Fruit fly (Drosophila melanogaster) whole organism, wandering third instar larva: Measurements from ENCODE around the gene CG31729.

ENCODE experiments used
- Abd-B ChIP-seq: fragments of >200 bp; optimal IDR thresholded peaks from 2 replicates; lab custom pipeline; 2017; ENCODE audit warnings: missing biosample characterization, missing genetic modification characterization
- CG32264 ChIP-seq: fragments of 200-800 bp; sonication (Bioruptor generic); optimal IDR thresholded peaks from 2 replicates; lab custom pipeline; 2016; ENCODE audit warnings: missing biosample characterization, missing genetic modification characterization
- CG9705 ChIP-seq: fragments of 200-800 bp; sonication (Bioruptor generic); optimal IDR thresholded peaks from 2 replicates; lab custom pipeline; 2018; ENCODE audit warnings: missing biosample characterization, mild to moderate bottlenecking, missing genetic modification characterization
- CrebA ChIP-seq: fragments of 200-800 bp; sonication (Bioruptor generic); optimal IDR thresholded peaks from 2 replicates; lab custom pipeline; 2016; ENCODE audit warnings: missing biosample characterization, mild to moderate bottlenecking, missing genetic modification characterization, borderline replicate concordance
- Dfd ChIP-seq: fragments of >200 bp; optimal IDR thresholded peaks from 2 replicates; lab custom pipeline; 2017; ENCODE audit warnings: missing biosample characterization, missing genetic modification characterization
- Dif ChIP-seq: fragments of 200-275, 200-300 bp; sonication (Bioruptor generic); optimal IDR thresholded peaks from 2 replicates; lab custom pipeline; 2018; ENCODE audit warnings: missing biosample characterization, missing genetic modification characterization; ENCODE audit not compliant: partially characterized antibody
- GATAd ChIP-seq: sonication (Bioruptor generic); optimal IDR thresholded peaks from 2 replicates; lab custom pipeline; 2016; ENCODE audit warnings: missing biosample characterization, missing genetic modification characterization
- HLH106 ChIP-seq: fragments of 200-800 bp; optimal IDR thresholded peaks from 3 replicates; lab custom pipeline; 2019; ENCODE audit warnings: missing biosample characterization, mild to moderate bottlenecking, missing genetic modification characterization, moderate library complexity
- Hnf4 ChIP-seq: fragments of 200-800 bp; sonication (Bioruptor generic); optimal IDR thresholded peaks from 2 replicates; lab custom pipeline; 2016; ENCODE audit warnings: missing biosample characterization, mild to moderate bottlenecking, missing genetic modification characterization
- Hr78 ChIP-seq: fragments of >200 bp; optimal IDR thresholded peaks from 2 replicates; lab custom pipeline; 2017; ENCODE audit warnings: missing biosample characterization, missing genetic modification characterization
- Jra ChIP-seq: sonication (Bioruptor generic); optimal IDR thresholded peaks from 2 replicates; lab custom pipeline; 2016; ENCODE audit warnings: missing biosample characterization, missing genetic modification characterization
- Mio ChIP-seq: sonication (Bioruptor generic); optimal IDR thresholded peaks from 2 replicates; lab custom pipeline; 2016; ENCODE audit warnings: missing biosample characterization, missing genetic modification characterization
- N ChIP-seq: fragments of >200 bp; optimal IDR thresholded peaks from 2 replicates; lab custom pipeline; 2018; ENCODE audit warnings: missing biosample characterization, missing external identifiers, missing genetic modification characterization
- OdsH ChIP-seq: fragments of 200-800 bp; sonication (Bioruptor generic); optimal IDR thresholded peaks from 2 replicates; lab custom pipeline; 2016; ENCODE audit warnings: missing biosample characterization, mild to moderate bottlenecking, missing genetic modification characterization
- Rel ChIP-seq, 2 experiments: fragments of 200-800 bp; sonication (Bioruptor generic) in 1 of 2; optimal IDR thresholded peaks; 2 replicates in 1 of 2; 3 replicates in 1 of 2; lab custom pipeline; 2016 to 2019; ENCODE audit warnings: mild to moderate bottlenecking in 2 of 2, missing biosample characterization in 2 of 2, missing genetic modification characterization in 2 of 2, moderate library complexity in 1 of 2
- Sp1 ChIP-seq: fragments of 200-800 bp; sonication (Bioruptor generic); optimal IDR thresholded peaks from 3 replicates; lab custom pipeline; 2019; ENCODE audit warnings: missing biosample characterization, mild to moderate bottlenecking, missing genetic modification characterization, moderate library complexity
- Vsx2 ChIP-seq: fragments of 200-300, 225-300 bp; sonication (Bioruptor generic); optimal IDR thresholded peaks from 2 replicates; lab custom pipeline; 2018; ENCODE audit warnings: missing biosample characterization, missing genetic modification characterization; ENCODE audit not compliant: partially characterized antibody
- br ChIP-seq: fragments of 200-800 bp; sonication (Bioruptor generic); optimal IDR thresholded peaks from 2 replicates; lab custom pipeline; 2016; ENCODE audit warnings: missing biosample characterization, missing genetic modification characterization
- brk ChIP-seq: fragments of 200-800 bp; sonication (Bioruptor generic); optimal IDR thresholded peaks from 2 replicates; lab custom pipeline; 2016; ENCODE audit warnings: missing biosample characterization, mild to moderate bottlenecking, missing genetic modification characterization
- dl ChIP-seq, 2 experiments: fragments of 175-275, 200-275 bp in 1 of 2; fragments of 200-275 bp in 1 of 2; sonication (Bioruptor generic); optimal IDR thresholded peaks; lab custom pipeline; 2018; ENCODE audit warnings: mild to moderate bottlenecking in 2 of 2, missing biosample characterization in 2 of 2, missing genetic modification characterization in 2 of 2, moderate library complexity in 2 of 2; ENCODE audit not compliant: partially characterized antibody in 2 of 2, insufficient read depth in 1 of 2
- dsf ChIP-seq: sonication (Bioruptor generic); optimal IDR thresholded peaks from 2 replicates; lab custom pipeline; 2016; ENCODE audit warnings: missing biosample characterization, missing genetic modification characterization, borderline replicate concordance
- ey ChIP-seq: fragments of 200-800 bp; sonication (Bioruptor generic); optimal IDR thresholded peaks from 2 replicates; lab custom pipeline; 2016; ENCODE audit warnings: missing biosample characterization, missing genetic modification characterization
- foxo ChIP-seq, 2 experiments: fragments of 200-800 bp; sonication (Bioruptor generic); optimal IDR thresholded peaks; 2 replicates in 1 of 2; 3 replicates in 1 of 2; lab custom pipeline; 2016 to 2017; ENCODE audit warnings: missing biosample characterization in 2 of 2, missing genetic modification characterization in 2 of 2
- fru ChIP-seq: fragments of 200-800 bp; sonication (Bioruptor generic); optimal IDR thresholded peaks from 3 replicates; lab custom pipeline; 2016; ENCODE audit warnings: missing biosample characterization, mild to moderate bottlenecking, missing genetic modification characterization
- jim ChIP-seq: fragments of 175-275, 200-325 bp; sonication (Bioruptor generic); optimal IDR thresholded peaks from 2 replicates; lab custom pipeline; 2016; ENCODE audit warnings: missing biosample characterization, mild to moderate bottlenecking, missing genetic modification characterization
- pan ChIP-seq: fragments of >200 bp; optimal IDR thresholded peaks from 2 replicates; lab custom pipeline; 2017
- psq ChIP-seq: fragments of 200-800 bp; sonication (Bioruptor generic); optimal IDR thresholded peaks from 3 replicates; lab custom pipeline; 2017; ENCODE audit warnings: missing biosample characterization, mild to moderate bottlenecking, missing genetic modification characterization, moderate library complexity
- rgr ChIP-seq: fragments of 200-800 bp; sonication (Bioruptor generic); optimal IDR thresholded peaks from 3 replicates; lab custom pipeline; 2016; ENCODE audit warnings: missing biosample characterization, mild to moderate bottlenecking, missing genetic modification characterization
- sage ChIP-seq: fragments of 200-800 bp; sonication (Bioruptor generic); optimal IDR thresholded peaks from 2 replicates; lab custom pipeline; 2016; ENCODE audit warnings: missing biosample characterization, mild to moderate bottlenecking, missing genetic modification characterization
- sv ChIP-seq: fragments of 200-800 bp; sonication (Bioruptor generic); optimal IDR thresholded peaks from 3 replicates; lab custom pipeline; 2016; ENCODE audit warnings: missing biosample characterization, missing genetic modification characterization
- tai ChIP-seq: sonication (Bioruptor generic); optimal IDR thresholded peaks from 2 replicates; lab custom pipeline; 2016; ENCODE audit warnings: missing biosample characterization, missing genetic modification characterization
- usp ChIP-seq: fragments of >200 bp; optimal IDR thresholded peaks from 2 replicates; lab custom pipeline; 2017; ENCODE audit warnings: missing biosample characterization, missing genetic modification characterization

CG31729 gene

DNA sequence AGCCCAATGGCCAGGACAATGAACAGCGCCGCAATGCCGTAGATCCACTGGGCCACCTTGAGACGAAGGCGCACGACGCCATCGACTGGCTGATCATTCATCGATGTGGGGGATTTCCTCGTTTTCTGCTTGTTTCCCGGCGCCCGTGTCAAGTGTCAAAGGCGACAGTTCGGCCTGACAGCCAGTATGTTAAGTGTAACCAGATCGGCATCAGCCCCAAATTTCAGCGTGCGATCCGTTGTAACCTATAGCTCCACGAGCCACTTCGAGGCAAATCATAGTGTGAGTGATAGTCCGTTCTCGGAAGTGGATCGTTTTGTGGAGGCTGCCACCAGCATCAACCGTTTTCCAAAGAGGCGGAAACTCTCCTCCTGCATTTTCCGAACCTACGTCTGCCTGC is 16.9 kb downstream of the CG31729 start, which contains the start of gene CG43779:
Gene CG43779 (minus strand): TSS at position 101 of the 400 bp plus-strand sequence.
- TF ChIP-seq sv (GFP tag; lab: Kevin White, UChicago) (no peak), Mio (GFP tag; lab: Kevin White, UChicago) (no peak), pan (lab: Kevin White, UChicago) (no peak), tai (GFP tag; lab: Kevin White, UChicago) (no peak), dsf (GFP tag; lab: Kevin White, UChicago) (no peak), CG32264 (GFP tag; lab: Kevin White, UChicago) (no peak), jim (no peak), Vsx2 (GFP tag; lab: Kevin White, UChicago) (no peak), Hr78 (GFP tag; lab: Kevin White, UChicago) (no peak), brk (GFP tag; lab: Kevin White, UChicago) (no peak), br (no peak), CrebA (GFP tag; lab: Kevin White, UChicago) (no peak), N (GFP tag; lab: Kevin White, UChicago) (no peak), psq (no peak)

DNA sequence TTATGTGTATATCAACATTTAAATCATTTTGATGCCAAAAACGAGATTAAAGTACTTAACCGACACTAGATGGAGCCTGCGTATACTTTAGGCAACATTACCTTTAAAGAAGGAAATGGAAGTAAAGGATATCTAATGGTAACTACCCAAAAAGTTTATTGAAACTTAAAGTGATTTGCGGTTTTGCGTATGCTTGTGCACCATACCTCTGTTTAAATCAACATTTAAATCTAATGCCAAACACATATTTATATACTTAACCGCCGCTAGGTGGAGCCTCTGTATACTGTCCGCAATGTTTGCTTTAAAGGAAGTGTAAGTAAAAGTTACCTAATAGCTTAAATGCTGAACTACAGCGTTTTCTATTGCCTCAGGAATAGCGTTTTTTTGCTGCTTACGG is 36.0 kb downstream of the CG31729 start:
- TF ChIP-seq Abd-B (GFP tag; lab: Kevin White, UChicago): no peak
- no peak for TF ChIP-seq sage (GFP tag; lab: Kevin White, UChicago)
- TF ChIP-seq Hnf4 (GFP tag; lab: Kevin White, UChicago): no peak
- no peak for TF ChIP-seq CG9705 (GFP tag; lab: Kevin White, UChicago)
- TF ChIP-seq Dfd: no peak
- TF ChIP-seq sv (GFP tag; lab: Kevin White, UChicago): no peak
- TF ChIP-seq Rel (GFP tag; optimal IDR thresholded peaks at IDR 0.05; lab: Kevin White, UChicago): no peak
- TF ChIP-seq Rel (tag; optimal IDR thresholded peaks at IDR 0.05; lab: Kevin White, UChicago): no peak
- TF ChIP-seq dsf (GFP tag; lab: Kevin White, UChicago): no peak
- no peak for TF ChIP-seq GATAd (GFP tag; lab: Kevin White, UChicago)
- TF ChIP-seq foxo (GFP tag; optimal IDR thresholded peaks at IDR 0.05; lab: Kevin White, UChicago): no peak
- TF ChIP-seq pan (lab: Kevin White, UChicago): no peak
- TF ChIP-seq Dif (GFP tag; lab: Kevin White, UChicago): no peak
- TF ChIP-seq brk (GFP tag; lab: Kevin White, UChicago): no peak
- TF ChIP-seq, all 38 proteins: peak for 0

DNA sequence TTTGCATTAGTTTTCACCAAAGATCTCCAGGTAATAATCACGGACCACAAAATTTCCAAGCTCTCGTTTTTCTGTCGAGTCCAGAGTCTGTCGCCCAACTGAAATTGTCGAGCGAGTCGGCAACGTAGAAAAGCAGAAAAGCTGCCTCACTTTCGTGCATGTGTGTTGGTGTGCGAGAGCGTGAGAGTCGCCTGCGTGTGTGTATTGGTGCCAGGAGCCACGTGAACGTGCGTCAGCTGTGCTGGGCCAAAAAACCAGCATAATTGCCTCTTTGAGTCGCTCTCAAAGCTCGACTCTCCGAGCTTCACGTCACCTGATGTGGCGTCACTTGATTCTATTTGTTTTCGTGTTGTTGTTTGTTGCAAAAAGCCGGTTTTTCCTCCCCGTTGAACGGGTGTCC is 41.2 kb downstream of the CG31729 start, which contains the start of gene hbt:
Gene hbt (minus strand): TSS at position 101 of the 400 bp plus-strand sequence.
- no peak for TF ChIP-seq sage (GFP tag; lab: Kevin White, UChicago)
- no peak for TF ChIP-seq HLH106 (tag; lab: Kevin White, UChicago)
- TF ChIP-seq Abd-B (GFP tag; lab: Kevin White, UChicago): no peak
- no peak for TF ChIP-seq pan (lab: Kevin White, UChicago)
- no peak for TF ChIP-seq Jra (GFP tag; lab: Kevin White, UChicago)
- TF ChIP-seq foxo (GFP tag; optimal IDR thresholded peaks at IDR 0.05; lab: Kevin White, UChicago): no peak
- TF ChIP-seq ey (GFP tag; lab: Kevin White, UChicago): no peak
- TF ChIP-seq OdsH (GFP tag; lab: Kevin White, UChicago): no peak
- no peak for TF ChIP-seq dl (GFP tag; optimal IDR thresholded peaks at IDR 0.05; lab: Kevin White, UChicago; ENCODE audit: insufficient read depth in 1 of 2, partially characterized antibody in 2 of 2)
- no peak for TF ChIP-seq usp (GFP tag; lab: Kevin White, UChicago)
- TF ChIP-seq Hnf4 (GFP tag; lab: Kevin White, UChicago): no peak
- TF ChIP-seq fru: no peak
- no peak for TF ChIP-seq jim
- TF ChIP-seq CG9705 (GFP tag; lab: Kevin White, UChicago): no peak
- no peak for TF ChIP-seq Vsx2 (GFP tag; lab: Kevin White, UChicago)
- TF ChIP-seq Sp1 (GFP tag; lab: Kevin White, UChicago): no peak
- TF ChIP-seq tai (GFP tag; lab: Kevin White, UChicago): no peak
- no peak for TF ChIP-seq rgr (GFP tag; lab: Kevin White, UChicago)
- TF ChIP-seq brk (GFP tag; lab: Kevin White, UChicago): no peak
- TF ChIP-seq GATAd (GFP tag; lab: Kevin White, UChicago): no peak
